Worm (Caenorhabditis elegans): ENCODE measurements around the gene tbc-17.

The tbc-17 gene

ce11 chrII:12764476-12764875 is 70.3 kb downstream of the tbc-17 start:
- no peak for TF ChIP-seq nhr-20 (tag; optimal IDR thresholded peaks at IDR 0.05)
- TF ChIP-seq nhr-85 (tag), result no peak
- TF ChIP-seq blmp-1 (tag; optimal IDR thresholded peaks at IDR 0.05), result no peak

- no peak for TF ChIP-seq mab-9 (GFP tag; IDR thresholded peaks at IDR 0.05)
- no peak for TF ChIP-seq mep-1 (tag; optimal IDR thresholded peaks at IDR 0.05)
- no peak for TF ChIP-seq jun-1 (tag; optimal IDR thresholded peaks at IDR 0.05)
- no peak for TF ChIP-seq hlh-4 (tag; optimal IDR thresholded peaks at IDR 0.05)
- TF ChIP-seq fos-1 (tag; optimal IDR thresholded peaks at IDR 0.05), result no peak
- TF ChIP-seq vab-15 (tag; optimal IDR thresholded peaks at IDR 0.05), result no peak
These were observed 72.4 kb downstream of the tbc-17 start for ce11 chrII:12766443-12767188.

DNA sequence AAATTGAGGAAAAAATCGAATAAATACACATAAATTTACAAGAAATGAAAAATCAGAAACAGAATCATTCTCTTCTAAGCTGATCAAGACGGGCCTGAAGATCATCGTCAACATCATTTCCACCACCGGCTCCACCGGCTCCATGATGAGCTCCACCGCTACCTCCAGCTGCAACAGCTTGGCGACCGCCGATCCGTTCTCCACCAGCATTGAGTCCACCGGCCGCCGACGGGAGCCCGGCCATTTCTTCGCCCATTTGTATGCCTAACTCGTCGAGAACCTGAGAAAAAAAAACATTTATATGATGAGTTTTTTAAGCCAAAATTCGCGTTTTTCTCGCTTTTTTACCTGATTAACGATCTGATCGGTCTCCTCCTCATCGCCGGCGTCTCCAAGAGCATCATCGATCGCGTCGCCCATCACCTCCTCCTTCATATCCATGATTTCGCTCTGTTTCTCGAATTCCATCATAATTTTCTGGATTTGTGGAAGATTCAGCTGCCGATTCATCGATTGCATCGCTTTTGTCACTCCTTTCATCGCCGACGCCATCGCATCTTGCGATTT is 73.1 kb downstream of the tbc-17 start:
- TF ChIP-seq nhr-85 (tag), result peak; percentile 11
- no peak for TF ChIP-seq unc-86 (tag; optimal IDR thresholded peaks at IDR 0.05)
- no peak for TF ChIP-seq mab-9 (GFP tag; IDR thresholded peaks at IDR 0.05)
- no peak for TF ChIP-seq efl-1 (optimal IDR thresholded peaks at IDR 0.05)
- TF ChIP-seq efl-1 (GFP tag; optimal IDR thresholded peaks at IDR 0.05 in 1 of 2), result peak in 1 of 2 experiments; percentile 56
- TF ChIP-seq nhr-20 (tag; optimal IDR thresholded peaks at IDR 0.05), result no peak
- no peak for TF ChIP-seq unc-62 (GFP tag; optimal IDR thresholded peaks at IDR 0.05)
- TF ChIP-seq zag-1 (tag; optimal IDR thresholded peaks at IDR 0.05), result no peak

- TF ChIP-seq lsy-2 (tag; optimal IDR thresholded peaks at IDR 0.05) (peak; percentile 78 to 81), unc-62 (GFP tag; optimal IDR thresholded peaks at IDR 0.05) (no peak), elt-3 (tag; optimal IDR thresholded peaks at IDR 0.05) (peak in 1 of 6 experiments; percentile 8), nhr-71 (tag; optimal IDR thresholded peaks at IDR 0.05) (peak; percentile 85), skn-1 (tag; optimal IDR thresholded peaks at IDR 0.05) (peak; percentile 74), lin-13 (GFP tag; optimal IDR thresholded peaks at IDR 0.05) (no peak), mab-9 (GFP tag; IDR thresholded peaks at IDR 0.05) (no peak), nhr-19 (GFP tag; conservative IDR thresholded peaks at IDR 0.05) (peak; percentile 75), lin-15B (tag; optimal IDR thresholded peaks at IDR 0.05) (peak; percentile 77), Y116A8C.19 (tag; optimal IDR thresholded peaks at IDR 0.05; ENCODE audit: borderline replicate concordance) (no peak), hlh-17 (GFP tag; optimal IDR thresholded peaks at IDR 0.05; ENCODE audit: borderline replicate concordance) (no peak), mep-1 (tag; optimal IDR thresholded peaks at IDR 0.05) (peak; percentile 85), hlh-4 (tag; optimal IDR thresholded peaks at IDR 0.05) (no peak), hpl-2 (GFP tag; optimal IDR thresholded peaks at IDR 0.05) (no peak), ces-1 (GFP tag; optimal IDR thresholded peaks at IDR 0.05) (no peak), egl-27 (tag; optimal IDR thresholded peaks at IDR 0.05) (no peak), C04F5.9 (tag; optimal IDR thresholded peaks at IDR 0.05) (peak; percentile 24), F16B12.6 (tag; optimal IDR thresholded peaks at IDR 0.05) (no peak), tlp-1 (tag; optimal IDR thresholded peaks at IDR 0.05) (no peak), unc-98 (GFP tag; IDR thresholded peaks at IDR 0.05) (no peak), pag-3 (tag; optimal IDR thresholded peaks at IDR 0.05; ENCODE audit: borderline replicate concordance, insufficient read depth) (no peak), fkh-8 (tag; optimal IDR thresholded peaks at IDR 0.05) (peak; percentile 87), ets-5 (GFP tag; IDR thresholded peaks at IDR 0.05) (no peak), efl-1 (optimal IDR thresholded peaks at IDR 0.05) (peak; percentile 57 to 67), efl-1 (GFP tag; optimal IDR thresholded peaks at IDR 0.05 in 1 of 2) (peak; percentile 65 to 94), vab-15 (tag; optimal IDR thresholded peaks at IDR 0.05) (no peak), swsn-7 (tag; optimal IDR thresholded peaks at IDR 0.05) (peak; percentile 75), unc-130 (tag; optimal IDR thresholded peaks at IDR 0.05) (no peak), sptf-1 (tag; optimal IDR thresholded peaks at IDR 0.05) (no peak), mef-2 (tag; optimal IDR thresholded peaks at IDR 0.05) (no peak), lin-39 (tag; optimal IDR thresholded peaks at IDR 0.05) (peak; percentile 53), sox-4 (tag; optimal IDR thresholded peaks at IDR 0.05) (peak; percentile 18), ceh-63 (GFP tag; optimal IDR thresholded peaks at IDR 0.05) (no peak), pqm-1 (tag; optimal IDR thresholded peaks at IDR 0.05) (no peak), ztf-4 (tag; optimal IDR thresholded peaks at IDR 0.05) (no peak), snu-23 (GFP tag; optimal IDR thresholded peaks at IDR 0.05) (peak; percentile 66), pax-3 (tag; optimal IDR thresholded peaks at IDR 0.05) (peak; percentile 59)
These were observed 74.0 kb downstream of the tbc-17 start, which contains the start of the genes vps-2 and tiar-2 for ce11 chrII:12768167-12768712. Gene vps-2 (minus strand): TSS chrII:12768217. Gene tiar-2 (plus strand): TSS chrII:12768686.
